Fruit fly (Drosophila melanogaster) whole organism, embryonic: ENCODE measurements around the gene CG43980.
A peak's percentile ranks its signal among the peaks of the same experiment; 100 is the strongest.

Experiments used
- Bteb2 ChIP-seq: fragments of 200-800 bp; sonication (Bioruptor generic); optimal IDR thresholded peaks from 2 replicates; lab custom pipeline; 2016; ENCODE audit warnings: missing biosample characterization, missing genetic modification characterization
- C15 ChIP-seq: fragments of 200-800 bp; sonication (Bioruptor generic); IDR thresholded peaks from 3 replicates; pipeline ENCODE4 v1.3.6; 2022; ENCODE audit warnings: missing biosample characterization, missing genetic modification characterization
- CG10267 ChIP-seq: fragments of 200-800 bp; sonication (Bioruptor generic); optimal IDR thresholded peaks from 2 replicates; lab custom pipeline; 2018; ENCODE audit warnings: missing biosample characterization, mild to moderate bottlenecking, missing genetic modification characterization, moderate library complexity
- CG10979 ChIP-seq: fragments of 200-800 bp; sonication (Bioruptor generic); optimal IDR thresholded peaks from 2 replicates; lab custom pipeline; 2018; ENCODE audit warnings: missing biosample characterization, mild to moderate bottlenecking, missing genetic modification characterization, moderate library complexity
- CG11085 ChIP-seq: fragments of 200-800 bp; sonication (Bioruptor generic); IDR thresholded peaks from 2 replicates; pipeline ENCODE4 v1.3.6; 2022; ENCODE audit warnings: missing biosample characterization, missing genetic modification characterization
- CG12391 ChIP-seq: fragments of 200-800 bp; sonication (Bioruptor generic); optimal IDR thresholded peaks from 3 replicates; lab custom pipeline; 2018; ENCODE audit warnings: missing biosample characterization, mild to moderate bottlenecking, missing genetic modification characterization, moderate library complexity
- CG13123 ChIP-seq: fragments of 200-800 bp; sonication (Bioruptor generic); optimal IDR thresholded peaks from 2 replicates; lab custom pipeline; 2016; ENCODE audit warnings: missing biosample characterization, missing genetic modification characterization
- CG15696 ChIP-seq: fragments of 200-800 bp; sonication (Bioruptor generic); optimal IDR thresholded peaks from 2 replicates; lab custom pipeline; 2019; ENCODE audit warnings: missing biosample characterization, mild to moderate bottlenecking, missing genetic modification characterization, moderate library complexity
- CG17186 ChIP-seq: fragments of 200-800 bp; sonication (Bioruptor generic); optimal IDR thresholded peaks from 3 replicates; lab custom pipeline; 2017; ENCODE audit warnings: missing biosample characterization, missing genetic modification reagents, missing genetic modification characterization
- CG17612 ChIP-seq: fragments of 200-800 bp; sonication (Bioruptor generic); IDR thresholded peaks from 2 replicates; pipeline ENCODE4 v1.3.6; 2022; ENCODE audit warnings: missing biosample characterization, missing genetic modification characterization
- CG17802 ChIP-seq: fragments of 200-800 bp; sonication (Bioruptor generic); optimal IDR thresholded peaks from 2 replicates; lab custom pipeline; 2018; ENCODE audit warnings: missing biosample characterization, mild to moderate bottlenecking, missing genetic modification characterization, moderate library complexity
- CG18011 ChIP-seq: fragments of 200-800 bp; sonication (Bioruptor generic); optimal IDR thresholded peaks from 2 replicates; lab custom pipeline; 2017; ENCODE audit warnings: missing biosample characterization, missing genetic modification characterization, mild to moderate bottlenecking, moderate library complexity, missing genotype
- CG4282 ChIP-seq: fragments of 200-800 bp; sonication (Bioruptor generic); optimal IDR thresholded peaks from 2 replicates; lab custom pipeline; 2016; ENCODE audit warnings: missing biosample characterization, missing genetic modification characterization
- CG5180 ChIP-seq: fragments of 200-800 bp; sonication (Bioruptor generic); optimal IDR thresholded peaks from 3 replicates; lab custom pipeline; 2017; ENCODE audit warnings: missing biosample characterization, missing genetic modification characterization, mild to moderate bottlenecking, moderate library complexity, missing genetic modification reagents
- CG5953 ChIP-seq: fragments of 200-800 bp; sonication (Bioruptor generic); IDR thresholded peaks from 2 replicates; pipeline ENCODE4 v1.3.6; 2022; ENCODE audit warnings: missing biosample characterization, missing genetic modification characterization
- CG6272 ChIP-seq: fragments of 200-800 bp; sonication (Bioruptor generic); IDR thresholded peaks from 2 replicates; pipeline ENCODE4 v1.3.6; 2022; ENCODE audit warnings: missing biosample characterization, missing genetic modification characterization
- CG9797 ChIP-seq: fragments of 200-800 bp; sonication (Bioruptor generic); optimal IDR thresholded peaks from 3 replicates; lab custom pipeline; 2018; ENCODE audit warnings: missing biosample characterization, mild to moderate bottlenecking, missing genetic modification characterization
- CoRest ChIP-seq: fragments of 200-800 bp; sonication (Bioruptor generic); optimal IDR thresholded peaks from 3 replicates; lab custom pipeline; 2018; ENCODE audit warnings: missing biosample characterization, mild to moderate bottlenecking, missing genetic modification characterization, moderate library complexity
- Drgx ChIP-seq: fragments of 200-800 bp; sonication (Bioruptor generic); IDR thresholded peaks from 2 replicates; pipeline ENCODE4 v1.3.6; 2022; ENCODE audit warnings: missing biosample characterization, missing genetic modification characterization
- Elba2 ChIP-seq: fragments of 200-800 bp; sonication (Bioruptor generic); optimal IDR thresholded peaks from 3 replicates; lab custom pipeline; 2016; ENCODE audit warnings: missing biosample characterization, missing genetic modification characterization
- Fer2 ChIP-seq: fragments of 200-800 bp; sonication (Bioruptor generic); optimal IDR thresholded peaks from 2 replicates; lab custom pipeline; 2018; ENCODE audit warnings: missing biosample characterization, mild to moderate bottlenecking, missing genetic modification characterization, moderate library complexity
- H15 ChIP-seq: fragments of 200-800 bp; sonication (Bioruptor generic); IDR thresholded peaks from 3 replicates; pipeline ENCODE4 v1.3.6; 2022; ENCODE audit warnings: missing biosample characterization, missing genetic modification characterization
- Lhr ChIP-seq: fragments of 200-800 bp; sonication (Bioruptor generic); optimal IDR thresholded peaks from 3 replicates; lab custom pipeline; 2017; ENCODE audit warnings: mild to moderate bottlenecking, missing biosample characterization, missing genetic modification reagents, missing genetic modification characterization
- Med ChIP-seq: fragments of 200-800 bp; sonication (Bioruptor generic); peaks from one replicate; lab custom pipeline; 2016; ENCODE audit warnings: missing biosample characterization, missing genetic modification characterization, mild to moderate bottlenecking, inconsistent platforms, moderate library complexity
- Mrtf ChIP-seq: fragments of 200-800 bp; sonication (Bioruptor generic); IDR thresholded peaks from 3 replicates; pipeline ENCODE4 v1.3.6; 2022; ENCODE audit warnings: missing biosample characterization, missing genetic modification characterization
- NC2α ChIP-seq: fragments of 200-800 bp; sonication (Bioruptor generic); optimal IDR thresholded peaks from 2 replicates; lab custom pipeline; 2016; ENCODE audit warnings: missing biosample characterization, missing genetic modification characterization
- Optix ChIP-seq: fragments of 200-800 bp; sonication (Bioruptor generic); IDR thresholded peaks from 3 replicates; pipeline ENCODE4 v1.3.6; 2022; ENCODE audit warnings: missing biosample characterization, missing genetic modification characterization
- Sox102F ChIP-seq: fragments of 200-800 bp; sonication (Bioruptor generic); optimal IDR thresholded peaks from 2 replicates; lab custom pipeline; 2018; ENCODE audit warnings: missing biosample characterization, mild to moderate bottlenecking, missing genetic modification characterization, moderate library complexity
- Taf1 ChIP-seq: fragments of 200-800 bp; sonication (Bioruptor generic); IDR thresholded peaks from 2 replicates; pipeline ENCODE4 v1.3.6; 2022; ENCODE audit warnings: missing biosample characterization, missing genetic modification characterization
- amos ChIP-seq: fragments of 200-800 bp; sonication (Bioruptor generic); IDR thresholded peaks from 2 replicates; pipeline ENCODE4 v1.3.6; 2022; ENCODE audit warnings: missing biosample characterization, missing genetic modification characterization; ENCODE audit not compliant: partially characterized antibody
- br ChIP-seq: fragments of >200 bp; optimal IDR thresholded peaks from 2 replicates; lab custom pipeline; 2017
- chif ChIP-seq, 2 experiments: fragments of 200-800 bp; sonication (Bioruptor generic); optimal IDR thresholded peaks; 3 replicates each; lab custom pipeline; 2016; ENCODE audit warnings: missing biosample characterization in 2 of 2, missing genetic modification characterization in 2 of 2
- crc ChIP-seq: fragments of 200-800 bp; sonication (Bioruptor generic); optimal IDR thresholded peaks from 2 replicates; lab custom pipeline; 2016; ENCODE audit warnings: missing biosample characterization, missing genetic modification characterization
- crol ChIP-seq: fragments of 200-800 bp; sonication (Bioruptor generic); IDR thresholded peaks from 2 replicates; pipeline ENCODE4 v1.3.6; 2022; ENCODE audit warnings: missing biosample characterization, missing genetic modification characterization
- disco-r ChIP-seq: fragments of 200-800 bp; sonication (Bioruptor generic); optimal IDR thresholded peaks from 2 replicates; lab custom pipeline; 2016; ENCODE audit warnings: missing biosample characterization, missing genetic modification characterization
- esg ChIP-seq: fragments of 200-800 bp; sonication (Bioruptor generic); conservative IDR thresholded peaks from 2 replicates; pipeline ENCODE4 v1.3.6; 2022; ENCODE audit warnings: missing biosample characterization, missing genetic modification characterization
- fd102C ChIP-seq: fragments of 200-800 bp; sonication (Bioruptor generic); optimal IDR thresholded peaks from 2 replicates; lab custom pipeline; 2018; ENCODE audit warnings: missing biosample characterization, mild to moderate bottlenecking, missing genetic modification characterization, moderate library complexity
- gcm ChIP-seq: fragments of 200-800 bp; sonication (Bioruptor generic); optimal IDR thresholded peaks from 2 replicates; lab custom pipeline; 2019; ENCODE audit warnings: missing biosample characterization, mild to moderate bottlenecking, missing genetic modification characterization, moderate library complexity
- ham ChIP-seq: fragments of 200-800 bp; sonication (Bioruptor generic); IDR thresholded peaks from 2 replicates; pipeline ENCODE4 v1.3.6; 2022; ENCODE audit warnings: missing biosample characterization, missing genetic modification characterization
- her ChIP-seq: fragments of 200-800 bp; sonication (Bioruptor generic); optimal IDR thresholded peaks from 2 replicates; lab custom pipeline; 2016; ENCODE audit warnings: missing biosample characterization, missing genetic modification characterization
- lbe ChIP-seq: fragments of 200-800 bp; sonication (Bioruptor generic); optimal IDR thresholded peaks from 2 replicates; lab custom pipeline; 2016; ENCODE audit warnings: missing biosample characterization, mild to moderate bottlenecking, missing genetic modification characterization
- mirr ChIP-seq: fragments of 200-800 bp; sonication (Bioruptor generic); optimal IDR thresholded peaks from 3 replicates; lab custom pipeline; 2018; ENCODE audit warnings: missing biosample characterization, mild to moderate bottlenecking, missing genetic modification characterization
- nmo ChIP-seq: fragments of 200-800 bp; sonication (Bioruptor generic); optimal IDR thresholded peaks from 2 replicates; lab custom pipeline; 2018; ENCODE audit warnings: missing biosample characterization, mild to moderate bottlenecking, missing genetic modification characterization, moderate library complexity
- oc ChIP-seq: fragments of 200-800 bp; sonication (Bioruptor generic); optimal IDR thresholded peaks from 2 replicates; lab custom pipeline; 2018; ENCODE audit warnings: missing biosample characterization, mild to moderate bottlenecking, missing genetic modification characterization, moderate library complexity
- otp ChIP-seq: fragments of 200-800 bp; sonication (Bioruptor generic); IDR thresholded peaks from 3 replicates; pipeline ENCODE4, ENCODE4 v1.3.6; 2022; ENCODE audit warnings: missing biosample characterization, missing genetic modification characterization
- shn ChIP-seq: fragments of 200-800 bp; sonication (Bioruptor generic); optimal IDR thresholded peaks from 3 replicates; lab custom pipeline; 2016; ENCODE audit warnings: missing biosample characterization, missing genetic modification characterization
- tap ChIP-seq: fragments of 200-800 bp; optimal IDR thresholded peaks from 3 replicates; lab custom pipeline; 2019; ENCODE audit warnings: missing biosample characterization, mild to moderate bottlenecking, missing genetic modification characterization, moderate library complexity
- tin ChIP-seq: fragments of 200-800 bp; sonication (Bioruptor generic); optimal IDR thresholded peaks from 3 replicates; lab custom pipeline; 2016; ENCODE audit warnings: missing biosample characterization, missing genetic modification characterization
- tio ChIP-seq: fragments of 200-800 bp; sonication (Bioruptor generic); optimal IDR thresholded peaks from 2 replicates; lab custom pipeline; 2017; ENCODE audit warnings: missing biosample characterization, missing genetic modification characterization, inconsistent platforms
- zen ChIP-seq: fragments of 200-800 bp; sonication (Bioruptor generic); optimal IDR thresholded peaks from 3 replicates; lab custom pipeline; 2018; ENCODE audit warnings: missing biosample characterization, mild to moderate bottlenecking, missing genetic modification characterization, moderate library complexity
- zen2 ChIP-seq: fragments of 200-800 bp; sonication (Bioruptor generic); IDR thresholded peaks from 3 replicates; pipeline ENCODE4 v1.3.6; 2022; ENCODE audit warnings: missing biosample characterization, missing genetic modification characterization; ENCODE audit not compliant: partially characterized antibody

CG43980 gene

dm6 chr3L:21652768-21653167 lies 8.0 kb downstream of the CG43980 start (continued):
- TF ChIP-seq Optix (GFP tag; lab: Robert Waterston, UW) (peak; percentile 65), CG5953 (GFP tag; lab: Robert Waterston, UW) (peak; percentile 7; the same call in 1 of the 2 replicates), tio (GFP tag; lab: Kevin White, UChicago) (peak; percentile 36), CoRest (tag; lab: Kevin White, UChicago) (peak; percentile 76), CG4282 (GFP tag; lab: Kevin White, UChicago) (no peak), amos (GFP tag; lab: Robert Waterston, UW) (peak; percentile 66), tin (peak; percentile 83), crc (GFP tag; lab: Kevin White, UChicago) (no peak), lbe (GFP tag; lab: Kevin White, UChicago) (no peak), zen (peak; percentile 81), Mrtf (peak; percentile 75), CG5180 (GFP tag; lab: Kevin White, UChicago) (no peak), mirr (GFP tag; lab: Kevin White, UChicago) (peak; percentile 15), nmo (GFP tag; lab: Kevin White, UChicago) (peak; percentile 73), Lhr (GFP tag; lab: Kevin White, UChicago) (peak; percentile 85), fd102C (peak; percentile 9), chif (GFP tag; optimal IDR thresholded peaks at IDR 0.05; lab: Kevin White, UChicago) (peak; percentile 54 to 91), crol (GFP tag; lab: Robert Waterston, UW) (no peak), CG11085 (peak; percentile 78), CG18011 (GFP tag; lab: Kevin White, UChicago) (no peak), CG17802 (peak; percentile 17), C15 (GFP tag; lab: Robert Waterston, UW) (no peak), ham (GFP tag; lab: Robert Waterston, UW) (no peak), NC2α (GFP tag; lab: Kevin White, UChicago) (peak; percentile 48), shn (GFP tag; lab: Kevin White, UChicago) (peak; percentile 58), CG6272 (GFP tag; lab: Robert Waterston, UW) (no peak), br (lab: Kevin White, UChicago) (no peak), oc (peak; percentile 25), CG12391 (peak; percentile 48), Sox102F (GFP tag; lab: Kevin White, UChicago) (peak; percentile 81), gcm (GFP tag; lab: Kevin White, UChicago) (peak; percentile 9), Bteb2 (GFP tag; lab: Kevin White, UChicago) (peak; percentile 11), Fer2 (tag; lab: Kevin White, UChicago) (peak; percentile 53), tap (tag; lab: Kevin White, UChicago) (no peak), otp (GFP tag; lab: Robert Waterston, UW) (peak; percentile 49; the same call in 1 of the 3 replicates), CG10979 (tag; lab: Kevin White, UChicago) (peak; percentile 100), CG15696 (tag; lab: Kevin White, UChicago) (peak; percentile 86), disco-r (GFP tag; lab: Kevin White, UChicago) (peak; percentile 55), CG13123 (GFP tag; lab: Kevin White, UChicago) (peak; percentile 73), Drgx (no peak), CG17612 (GFP tag; lab: Robert Waterston, UW) (no peak), CG17186 (no peak), H15 (GFP tag; lab: Robert Waterston, UW) (no peak; the same call in 2 of the 3 replicates), Taf1 (GFP tag; lab: Robert Waterston, UW) (no peak), CG9797 (GFP tag; lab: Kevin White, UChicago) (no peak), esg (GFP tag; lab: Robert Waterston, UW) (no peak), Med (GFP tag; lab: Kevin White, UChicago) (peak; percentile 97), Elba2 (peak; percentile 59), her (peak; percentile 53), zen2 (GFP tag; lab: Robert Waterston, UW) (no peak), CG10267 (peak; percentile 67)
